Fruit fly (Drosophila melanogaster): Measurements from ENCODE around the gene S-Lap3.

S-Lap3 gene

DNA sequence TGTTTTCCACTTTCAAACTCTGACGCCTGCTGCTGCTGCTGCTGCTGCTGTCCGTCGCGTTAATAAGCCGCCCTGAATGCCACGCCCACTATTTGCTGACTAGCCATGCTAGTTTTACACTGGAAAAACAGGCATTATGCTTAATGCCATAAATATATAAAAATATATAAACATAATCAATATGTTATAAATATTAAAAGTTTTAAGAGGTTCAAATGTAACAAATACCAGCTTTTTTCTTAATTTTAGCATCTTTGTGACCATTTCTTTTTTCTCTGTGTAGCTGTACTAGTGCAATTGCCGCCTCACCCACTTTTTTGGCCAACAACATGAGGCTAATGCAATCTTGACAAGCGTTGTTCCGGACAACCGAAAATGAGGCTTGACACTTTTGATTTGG is 49.8 kb downstream of the S-Lap3 start (continued):
- TF ChIP-seq CG6175 (GFP tag; IDR thresholded peaks at IDR 0.05) = no peak
- TF ChIP-seq CG8765 (GFP tag; IDR thresholded peaks at IDR 0.05) = no peak
- peak; percentile 44 for TF ChIP-seq CG14710 (tag; optimal IDR thresholded peaks at IDR 0.05)
- no peak for TF ChIP-seq CG31388 (GFP tag; optimal IDR thresholded peaks at IDR 0.05)
- TF ChIP-seq CG7963 (GFP tag; IDR thresholded peaks at IDR 0.05; ENCODE audit: partially characterized antibody) = no peak
- no peak for TF ChIP-seq Dp (GFP tag; optimal IDR thresholded peaks at IDR 0.05)
- TF ChIP-seq CG16779 (GFP tag; IDR thresholded peaks at IDR 0.05) = no peak
- TF ChIP-seq Rfx (GFP tag; IDR thresholded peaks at IDR 0.05) = no peak
- no peak for TF ChIP-seq CG13296 (GFP tag; optimal IDR thresholded peaks at IDR 0.05)
- no peak for TF ChIP-seq Usf (GFP tag; optimal IDR thresholded peaks at IDR 0.05)
- TF ChIP-seq tgo (GFP tag; IDR thresholded peaks at IDR 0.05) = peak; percentile 25; the same call in 1 of the 3 replicates
- TF ChIP-seq bbx (GFP tag; IDR thresholded peaks at IDR 0.05; ENCODE audit: partially characterized antibody) = no peak
- TF ChIP-seq inv (GFP tag; IDR thresholded peaks at IDR 0.05; ENCODE audit: partially characterized antibody) = no peak
- peak; percentile 8 for TF ChIP-seq Nf-YC (tag; optimal IDR thresholded peaks at IDR 0.05)
- TF ChIP-seq CG33557 (GFP tag; optimal IDR thresholded peaks at IDR 0.05) = no peak
- TF ChIP-seq jumu (GFP tag; optimal IDR thresholded peaks at IDR 0.05) = no peak
- TF ChIP-seq CG17186 (GFP tag; optimal IDR thresholded peaks at IDR 0.05) = no peak
- TF ChIP-seq amos (GFP tag; IDR thresholded peaks at IDR 0.05; ENCODE audit: partially characterized antibody) = no peak
- no peak; the same call in 2 of the 3 replicates for TF ChIP-seq dysf (GFP tag; IDR thresholded peaks at IDR 0.05)
- no peak for TF ChIP-seq Gsc (GFP tag; IDR thresholded peaks at IDR 0.05)
- TF ChIP-seq Dip3 (GFP tag; optimal IDR thresholded peaks at IDR 0.05) = no peak
- TF ChIP-seq CG1233 (GFP tag; optimal IDR thresholded peaks at IDR 0.05) = peak; percentile 47
- no peak for TF ChIP-seq Opbp (GFP tag; IDR thresholded peaks at IDR 0.05; ENCODE audit: partially characterized antibody)
- peak; percentile 6 for TF ChIP-seq nerfin-1 (tag; optimal IDR thresholded peaks at IDR 0.05)
- peak; percentile 37; the same call in 1 of the 2 replicates for TF ChIP-seq lmd (GFP tag; IDR thresholded peaks at IDR 0.05)
- no peak for TF ChIP-seq Atf-2 (GFP tag; optimal IDR thresholded peaks at IDR 0.05)
- peak; percentile 59 for TF ChIP-seq CG17829 (tag; optimal IDR thresholded peaks at IDR 0.05)
- peak in 1 of 2 experiments; percentile 50 for TF ChIP-seq Hr51 (GFP tag; optimal IDR thresholded peaks at IDR 0.05)
- no peak for TF ChIP-seq otp (GFP tag; IDR thresholded peaks at IDR 0.05)
- TF ChIP-seq CG17568 (GFP tag; optimal IDR thresholded peaks at IDR 0.05) = no peak
- peak; percentile 77 for TF ChIP-seq CG31441 (GFP tag; IDR thresholded peaks at IDR 0.05)
- peak; percentile 62 for TF ChIP-seq CG2678 (tag; optimal IDR thresholded peaks at IDR 0.05)
- no peak for TF ChIP-seq p53 (GFP tag; optimal IDR thresholded peaks at IDR 0.05)
- TF ChIP-seq al (GFP tag; IDR thresholded peaks at IDR 0.05) = no peak
- TF ChIP-seq az2 (GFP tag; optimal IDR thresholded peaks at IDR 0.05) = peak; percentile 15
- TF ChIP-seq CG10543 (GFP tag; optimal IDR thresholded peaks at IDR 0.05) = no peak
- TF ChIP-seq lola (GFP tag; optimal IDR thresholded peaks at IDR 0.05) = peak in 1 of 3 experiments; percentile 52
- no peak for TF ChIP-seq CG32532 (GFP tag; IDR thresholded peaks at IDR 0.05)
- TF ChIP-seq Meics (GFP tag; optimal IDR thresholded peaks at IDR 0.05) = peak; percentile 32
- TF ChIP-seq CG15696 (tag; optimal IDR thresholded peaks at IDR 0.05) = peak; percentile 32
- no peak; the same call in 1 of the 2 replicates for TF ChIP-seq Rx (GFP tag; IDR thresholded peaks at IDR 0.05)
- no peak for TF ChIP-seq CG6272 (GFP tag; IDR thresholded peaks at IDR 0.05)
- no peak for TF ChIP-seq BtbVII (GFP tag; optimal IDR thresholded peaks at IDR 0.05)
- TF ChIP-seq jigr1 (GFP tag; IDR thresholded peaks at IDR 0.05) = no peak
- TF ChIP-seq Myb (GFP tag; optimal IDR thresholded peaks at IDR 0.05) = no peak
- peak; percentile 70 for TF ChIP-seq gem (tag; optimal IDR thresholded peaks at IDR 0.05)
- no peak for TF ChIP-seq NfI (GFP tag; optimal IDR thresholded peaks at IDR 0.05)
- no peak for TF ChIP-seq CG11723 (GFP tag; optimal IDR thresholded peaks at IDR 0.05)
- TF ChIP-seq Sry-δ (GFP tag; optimal IDR thresholded peaks at IDR 0.05) = no peak
- TF ChIP-seq CG7271 (tag; optimal IDR thresholded peaks at IDR 0.05) = peak; percentile 71
- TF ChIP-seq ap (GFP tag; IDR thresholded peaks at IDR 0.05) = peak; percentile 26; the same call in 1 of the 2 replicates
